Worm (Caenorhabditis elegans) whole organism, dauer: ENCODE data around the gene clec-126.

Source experiments
- unc-62 ChIP-seq: sonication (generic microtip); optimal IDR thresholded peaks from 2 replicates; lab custom pipeline; 2017; ENCODE audit warnings: missing biosample characterization, missing genetic modification reagents, missing genetic modification characterization

clec-126 gene

DNA sequence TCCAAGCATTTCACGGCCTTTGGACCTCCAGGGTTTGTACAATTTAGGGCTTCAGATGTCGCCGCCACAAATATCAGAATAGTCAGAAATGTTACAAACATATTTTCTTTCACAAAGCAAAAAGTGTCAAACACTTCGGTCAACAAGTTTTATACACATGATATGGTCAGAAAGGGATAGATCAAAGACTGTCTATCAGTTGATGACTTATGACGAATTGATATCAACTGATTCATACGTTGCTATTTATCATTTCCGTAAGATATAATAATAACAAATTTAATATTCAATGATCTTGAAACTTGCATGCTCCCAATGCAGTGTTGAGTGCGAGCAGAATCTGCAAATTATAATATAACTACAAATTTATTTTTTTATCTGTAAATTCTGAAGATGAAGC, 41.3 kb downstream of the clec-126 start, which contains the start of gene W10G11.1:
W10G11.1 (minus strand) TSS at position 101 of the 400 bp plus-strand sequence.
- no peak for TF ChIP-seq unc-62 (GFP tag; lab: Kevin White, UChicago)

DNA sequence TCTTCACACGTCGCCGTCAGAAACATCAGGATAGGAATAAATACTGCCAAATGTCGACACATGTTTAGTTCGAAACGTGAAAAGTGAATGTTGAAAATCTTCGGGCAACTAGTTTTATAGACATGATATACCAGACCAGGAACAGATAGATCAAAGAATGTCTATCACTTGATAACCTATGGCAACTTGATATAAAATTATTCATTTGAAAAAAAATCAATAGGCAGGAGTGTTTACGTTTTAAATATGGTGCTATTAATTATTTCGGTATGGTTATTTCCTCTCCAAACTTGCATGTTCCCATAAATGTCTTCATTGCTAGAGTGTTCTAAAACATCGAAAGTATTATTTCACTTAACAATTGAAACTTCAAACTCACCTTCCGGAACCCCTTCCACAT, 42.3 kb downstream of the clec-126 start, which contains the start of gene W10G11.2:
W10G11.2 (minus strand) TSS at position 101 of the 400 bp plus-strand sequence.
- TF ChIP-seq unc-62 (GFP tag; lab: Kevin White, UChicago) = no peak

DNA sequence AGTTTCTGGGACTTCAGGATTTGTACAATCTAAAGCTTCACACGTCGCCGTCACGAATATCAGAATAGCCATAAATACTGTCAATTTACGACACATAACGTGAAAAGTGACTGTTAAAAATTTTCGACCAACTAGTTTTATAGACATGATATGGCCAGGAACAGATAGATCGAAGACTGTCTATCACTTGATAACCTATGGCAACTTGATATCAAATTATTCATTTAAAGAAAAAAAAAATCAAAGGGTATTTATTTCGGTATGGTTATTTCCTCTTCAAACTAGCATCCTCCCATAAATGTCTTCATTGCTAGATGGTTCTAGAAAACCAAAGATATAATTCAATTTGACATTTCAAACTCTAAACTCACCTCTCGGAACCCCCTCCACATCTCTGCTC, 43.1 kb downstream of the clec-126 start, which contains the start of gene W10G11.3:
W10G11.3 (minus strand) TSS at position 101 of the 400 bp plus-strand sequence.
- TF ChIP-seq unc-62 (GFP tag; lab: Kevin White, UChicago) = no peak

DNA sequence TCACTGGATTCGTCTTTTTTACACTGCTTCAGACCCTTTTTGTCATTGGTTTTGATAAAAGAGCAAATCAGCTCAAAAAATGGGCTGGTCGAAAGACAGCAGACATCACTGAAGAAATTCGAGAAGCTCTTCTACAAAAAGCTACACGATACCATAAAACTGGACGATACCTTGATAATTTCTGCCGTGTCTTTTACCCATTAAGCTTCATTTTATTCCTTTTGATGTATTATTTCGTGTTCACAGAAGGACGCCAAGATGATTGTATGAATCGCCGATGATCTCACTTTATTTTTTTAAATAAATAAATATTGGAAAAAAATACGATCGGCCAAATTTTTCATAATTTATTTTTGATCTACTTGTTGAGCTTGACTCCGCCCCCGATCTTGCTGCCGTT, 47.8 kb downstream of the clec-126 start:
- no peak for TF ChIP-seq unc-62 (GFP tag; lab: Kevin White, UChicago)

DNA sequence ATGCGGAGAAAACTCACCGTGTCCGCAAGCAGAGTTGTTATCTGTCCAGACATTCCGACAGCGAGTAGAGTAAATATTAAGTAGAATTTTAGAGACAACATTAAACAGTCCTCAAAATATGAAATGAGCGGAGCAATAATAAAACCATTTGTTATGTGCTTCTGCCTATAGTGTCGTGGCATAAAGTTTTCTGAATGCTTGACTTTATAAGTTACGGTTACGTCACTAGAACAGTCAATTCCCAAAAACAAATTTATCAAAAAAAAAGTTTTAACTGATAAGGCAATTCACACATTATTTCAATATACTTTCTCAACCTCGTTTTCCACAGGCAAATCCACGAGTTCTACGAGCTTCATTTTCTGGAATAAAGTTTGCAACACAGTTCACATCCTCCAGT, 49.8 kb downstream of the clec-126 start, which contains the start of gene clec-127:
clec-127 (minus strand) TSS at position 101 of the 400 bp plus-strand sequence.
- TF ChIP-seq unc-62 (GFP tag; lab: Kevin White, UChicago) = no peak
